Worm (Caenorhabditis elegans) whole organism, L2 larva: ENCODE measurements around the gene F31F7.2.

Experiments used
- C34F6.9 ChIP-seq: fragments of 150-350 bp; optimal IDR thresholded peaks from 2 replicates; lab custom pipeline; 2014; ENCODE audit warnings: missing biosample characterization, missing genetic modification characterization
- F13H6.1 ChIP-seq: sonication (generic microtip); optimal IDR thresholded peaks from 2 replicates; lab custom pipeline; 2016; ENCODE audit warnings: missing genetic modification characterization, missing compliant biosample characterization
- R02D3.7 ChIP-seq: fragments of 150-350 bp; optimal IDR thresholded peaks from 2 replicates; lab custom pipeline; 2014; ENCODE audit warnings: missing biosample characterization, missing genetic modification characterization
- Y55F3AM.14 ChIP-seq: fragments of 200-800 bp; sonication (Bioruptor generic); optimal IDR thresholded peaks from 2 replicates; lab custom pipeline; 2018; ENCODE audit warnings: mild to moderate bottlenecking, missing genetic modification characterization, missing compliant biosample characterization
- alr-1 ChIP-seq: fragments of 150-350 bp; optimal IDR thresholded peaks from 2 replicates; lab custom pipeline; 2014; ENCODE audit warnings: missing biosample characterization, missing genetic modification characterization
- aly-2 ChIP-seq: fragments of 150-350 bp; optimal IDR thresholded peaks from 2 replicates; lab custom pipeline; 2014; ENCODE audit warnings: missing biosample characterization, missing genetic modification characterization
- ama-1 ChIP-seq: fragments of 150-350 bp; optimal IDR thresholded peaks from 2 replicates; lab custom pipeline; 2018; ENCODE audit warnings: inconsistent platforms
- blmp-1 ChIP-seq: sonication (generic microtip); optimal IDR thresholded peaks from 2 replicates; lab custom pipeline; 2017; ENCODE audit warnings: missing genetic modification characterization, mild to moderate bottlenecking, missing compliant biosample characterization, antibody characterized with exemption, moderate library complexity; ENCODE audit not compliant: insufficient read depth
- ceh-16 ChIP-seq: fragments of 150-350 bp; optimal IDR thresholded peaks from 2 replicates; lab custom pipeline; 2014; ENCODE audit warnings: missing biosample characterization, missing genetic modification characterization
- ceh-82 ChIP-seq: fragments of 150-350 bp; optimal IDR thresholded peaks from 2 replicates; lab custom pipeline; 2014; ENCODE audit warnings: missing biosample characterization, missing genetic modification characterization
- crh-2 ChIP-seq: sonication (generic microtip); optimal IDR thresholded peaks from 2 replicates; lab custom pipeline; 2017; ENCODE audit warnings: missing biosample characterization, missing genetic modification characterization
- dmd-4 ChIP-seq: sonication (generic microtip); optimal IDR thresholded peaks from 2 replicates; lab custom pipeline; 2017; ENCODE audit warnings: missing biosample characterization, missing genetic modification characterization
- egl-27 ChIP-seq: sonication (generic microtip); optimal IDR thresholded peaks from 3 replicates; lab custom pipeline; 2017; ENCODE audit warnings: missing biosample characterization, missing genetic modification reagents, missing genetic modification characterization
- elt-1 ChIP-seq: fragments of 150-350 bp; optimal IDR thresholded peaks from 2 replicates; lab custom pipeline; 2014; ENCODE audit warnings: missing biosample characterization, missing genetic modification characterization
- fos-1 ChIP-seq: fragments of 150-350 bp; optimal IDR thresholded peaks from 2 replicates; lab custom pipeline; 2014; ENCODE audit warnings: missing biosample characterization, missing genetic modification characterization
- gmeb-1 ChIP-seq: fragments of 150-350 bp; optimal IDR thresholded peaks from 2 replicates; lab custom pipeline; 2014; ENCODE audit warnings: missing biosample characterization, missing genetic modification characterization
- lin-11 ChIP-seq: fragments of 150-350 bp; sonication (generic microtip); optimal IDR thresholded peaks from 2 replicates; lab custom pipeline; 2014; ENCODE audit warnings: missing biosample characterization, missing genetic modification characterization, inconsistent platforms, mixed read lengths
- lsy-2 ChIP-seq, 2 experiments: fragments of 150-350 bp in 1 of 2; sonication (generic microtip) in 1 of 2; optimal IDR thresholded peaks; 2 replicates each; lab custom pipeline; 2014 to 2017; ENCODE audit warnings: missing biosample characterization in 2 of 2, missing genetic modification characterization in 2 of 2
- mab-5 ChIP-seq: fragments of 150-350 bp; optimal IDR thresholded peaks from 2 replicates; lab custom pipeline; 2014; ENCODE audit warnings: missing biosample characterization, missing genetic modification characterization
- mdl-1 ChIP-seq, 2 experiments: fragments of 150-350 bp in 1 of 2; sonication (generic microtip) in 1 of 2; optimal IDR thresholded peaks; 2 replicates each; lab custom pipeline; 2017; ENCODE audit warnings: missing biosample characterization in 2 of 2, missing genetic modification characterization in 2 of 2
- nhr-10 ChIP-seq: sonication (generic microtip); optimal IDR thresholded peaks from 2 replicates; lab custom pipeline; 2017; ENCODE audit warnings: missing biosample characterization, missing genetic modification characterization
- nhr-11 ChIP-seq: fragments of 150-350 bp; optimal IDR thresholded peaks from 2 replicates; lab custom pipeline; 2014; ENCODE audit warnings: missing biosample characterization, missing genetic modification characterization
- nhr-12 ChIP-seq: fragments of 150-350 bp; optimal IDR thresholded peaks from 2 replicates; lab custom pipeline; 2014; ENCODE audit warnings: missing biosample characterization, missing genetic modification characterization
- nhr-129 ChIP-seq: fragments of 150-350 bp; optimal IDR thresholded peaks from 2 replicates; lab custom pipeline; 2014; ENCODE audit warnings: missing biosample characterization, missing genetic modification characterization
- nhr-21 ChIP-seq: fragments of 150-350 bp; optimal IDR thresholded peaks from 2 replicates; lab custom pipeline; 2014; ENCODE audit warnings: missing biosample characterization, missing genetic modification characterization
- nhr-25 ChIP-seq: fragments of 150-350 bp; sonication (generic microtip); optimal IDR thresholded peaks from 3 replicates; lab custom pipeline; 2014; ENCODE audit warnings: missing biosample characterization, missing genetic modification characterization
- nhr-6 ChIP-seq: fragments of 150-350 bp; optimal IDR thresholded peaks from 2 replicates; lab custom pipeline; 2014; ENCODE audit warnings: missing biosample characterization, missing genetic modification characterization
- nhr-77 ChIP-seq: fragments of 150-350 bp; optimal IDR thresholded peaks from 2 replicates; lab custom pipeline; 2014; ENCODE audit warnings: missing biosample characterization, missing genetic modification characterization
- peb-1 ChIP-seq: fragments of 150-350 bp; optimal IDR thresholded peaks from 2 replicates; lab custom pipeline; 2014; ENCODE audit warnings: missing biosample characterization, missing genetic modification characterization
- sem-4 ChIP-seq: fragments of 150-350 bp; optimal IDR thresholded peaks from 2 replicates; lab custom pipeline; 2014; ENCODE audit warnings: missing biosample characterization, missing genetic modification reagents, missing genetic modification characterization
- sma-3 ChIP-seq: sonication (generic microtip); optimal IDR thresholded peaks from 2 replicates; lab custom pipeline; 2016; ENCODE audit warnings: missing genetic modification reagents, missing genetic modification characterization, missing compliant biosample characterization
- sma-9 ChIP-seq, 2 experiments: fragments of 150-350 bp in 1 of 2; sonication (generic microtip) in 1 of 2; optimal IDR thresholded peaks; 2 replicates each; lab custom pipeline; 2014 to 2016; ENCODE audit warnings: missing genetic modification characterization in 2 of 2, mild to moderate bottlenecking in 1 of 2, missing biosample characterization in 1 of 2, missing compliant biosample characterization in 1 of 2, missing genetic modification reagents in 1 of 2, moderate library complexity in 1 of 2
- snpc-4 ChIP-seq: fragments of 150-350 bp; optimal IDR thresholded peaks from 2 replicates; lab custom pipeline; 2014; ENCODE audit warnings: missing biosample characterization, missing genetic modification characterization
- unc-39 ChIP-seq: fragments of 150-350 bp; optimal IDR thresholded peaks from 2 replicates; lab custom pipeline; 2014; ENCODE audit warnings: missing biosample characterization, missing genetic modification characterization
- unc-55 ChIP-seq: fragments of 150-350 bp; sonication (generic microtip); optimal IDR thresholded peaks from 3 replicates; lab custom pipeline; 2014; ENCODE audit warnings: missing biosample characterization, missing genetic modification reagents, missing genetic modification characterization
- unc-62 ChIP-seq: fragments of 150-350 bp; optimal IDR thresholded peaks from 2 replicates; lab custom pipeline; 2014; ENCODE audit warnings: missing biosample characterization, missing genetic modification reagents, missing genetic modification characterization
- zag-1 ChIP-seq: fragments of 150-350 bp; optimal IDR thresholded peaks from 2 replicates; lab custom pipeline; 2014; ENCODE audit warnings: missing biosample characterization, missing genetic modification characterization
- ztf-1 ChIP-seq: fragments of 200-800 bp; sonication (Bioruptor generic); conservative IDR thresholded peaks from 2 replicates; pipeline ENCODE4 v1.3.6; 2022; ENCODE audit warnings: missing genetic modification characterization, missing compliant biosample characterization
- ztf-11 ChIP-seq: sonication (generic microtip); optimal IDR thresholded peaks from 2 replicates; lab custom pipeline; 2017; ENCODE audit warnings: missing biosample characterization, missing genetic modification characterization
- ztf-4 ChIP-seq: fragments of 150-350 bp; optimal IDR thresholded peaks from 2 replicates; lab custom pipeline; 2014; ENCODE audit warnings: missing biosample characterization, missing genetic modification characterization

F31F7.2 gene

ce11 chrV:6247397-6247796, 23.3 kb upstream of the F31F7.2 start:
- TF ChIP-seq nhr-21 = peak; percentile 97
- peak; percentile 60 for TF ChIP-seq Y55F3AM.14 (GFP tag; lab: Kevin White, UChicago)
- no peak for TF ChIP-seq zag-1
- peak; percentile 50 for TF ChIP-seq gmeb-1 (tag; lab: Kevin White, UChicago)
- peak; percentile 51 for TF ChIP-seq unc-62 (GFP tag; lab: Kevin White, UChicago)
- TF ChIP-seq alr-1 (tag; lab: Kevin White, UChicago) = no peak
- peak in 1 of 2 experiments; percentile 71 for TF ChIP-seq lsy-2 (tag; optimal IDR thresholded peaks at IDR 0.05; lab: Kevin White, UChicago)
- TF ChIP-seq sma-9 (GFP tag; optimal IDR thresholded peaks at IDR 0.05; lab: Kevin White, UChicago) = peak; percentile 99
- TF ChIP-seq sma-9 (tag; optimal IDR thresholded peaks at IDR 0.05; lab: Kevin White, UChicago) = no peak
- no peak for TF ChIP-seq ztf-4 (tag; lab: Kevin White, UChicago)
- TF ChIP-seq sma-3 (GFP tag; lab: Kevin White, UChicago) = peak; percentile 88
- peak; percentile 32 for TF ChIP-seq nhr-6 (tag; lab: Kevin White, UChicago)
- TF ChIP-seq F13H6.1 = peak; percentile 42
- TF ChIP-seq nhr-25 (tag; lab: Kevin White, UChicago) = peak; percentile 86
- no peak for TF ChIP-seq R02D3.7 (tag; lab: Kevin White, UChicago)
- peak; percentile 46 for TF ChIP-seq fos-1 (tag; lab: Kevin White, UChicago)
- TF ChIP-seq mab-5 (tag; lab: Kevin White, UChicago) = peak; percentile 17
- TF ChIP-seq nhr-129 (tag; lab: Kevin White, UChicago) = peak; percentile 33
- no peak for TF ChIP-seq C34F6.9 (tag; lab: Kevin White, UChicago)
- TF ChIP-seq ztf-1 = no peak
- TF ChIP-seq blmp-1 (tag; lab: Kevin White, UChicago) = peak; percentile 86
- no peak for TF ChIP-seq ama-1 (lab: Kevin White, UChicago)
- peak in 1 of 2 experiments; percentile 37 for TF ChIP-seq mdl-1 (tag; optimal IDR thresholded peaks at IDR 0.05; lab: Kevin White, UChicago)
- peak; percentile 55 for TF ChIP-seq crh-2 (tag; lab: Kevin White, UChicago)
- peak; percentile 73 for TF ChIP-seq egl-27 (tag; lab: Kevin White, UChicago)

- no peak for TF ChIP-seq ceh-16 (tag; lab: Kevin White, UChicago)
- peak; percentile 65 for TF ChIP-seq sma-9 (GFP tag; optimal IDR thresholded peaks at IDR 0.05; lab: Kevin White, UChicago)
- TF ChIP-seq sma-9 (tag; optimal IDR thresholded peaks at IDR 0.05; lab: Kevin White, UChicago) = no peak
- TF ChIP-seq sem-4 (tag; lab: Kevin White, UChicago) = no peak
- TF ChIP-seq blmp-1 (tag; lab: Kevin White, UChicago) = peak; percentile 14
- peak; percentile 9 for TF ChIP-seq nhr-129 (tag; lab: Kevin White, UChicago)
- peak; percentile 45 for TF ChIP-seq crh-2 (tag; lab: Kevin White, UChicago)
- TF ChIP-seq gmeb-1 (tag; lab: Kevin White, UChicago) = peak; percentile 41
These were observed 21.9 kb upstream of the F31F7.2 start for ce11 chrV:6248714-6249113.

ce11 chrV:6249135-6249534, 21.5 kb upstream of the F31F7.2 start:
- TF ChIP-seq sma-9 (GFP tag; optimal IDR thresholded peaks at IDR 0.05; lab: Kevin White, UChicago) (peak; percentile 2), sma-9 (tag; optimal IDR thresholded peaks at IDR 0.05; lab: Kevin White, UChicago) (no peak), ceh-16 (tag; lab: Kevin White, UChicago) (peak; percentile 59), nhr-77 (no peak), crh-2 (tag; lab: Kevin White, UChicago) (no peak), lsy-2 (tag; optimal IDR thresholded peaks at IDR 0.05; lab: Kevin White, UChicago) (no peak), nhr-25 (tag; lab: Kevin White, UChicago) (no peak)

- TF ChIP-seq fos-1 (tag; lab: Kevin White, UChicago) (peak; percentile 52), nhr-25 (tag; lab: Kevin White, UChicago) (no peak), sma-9 (GFP tag; optimal IDR thresholded peaks at IDR 0.05; lab: Kevin White, UChicago) (peak; percentile 31), sma-9 (tag; optimal IDR thresholded peaks at IDR 0.05; lab: Kevin White, UChicago) (no peak)
These were observed 19.6 kb upstream of the F31F7.2 start for ce11 chrV:6250959-6251598.

- no peak for TF ChIP-seq nhr-12
- TF ChIP-seq nhr-25 (tag; lab: Kevin White, UChicago) = peak; percentile 47
- TF ChIP-seq R02D3.7 (tag; lab: Kevin White, UChicago) = no peak
- TF ChIP-seq zag-1 = no peak
- no peak for TF ChIP-seq mab-5 (tag; lab: Kevin White, UChicago)
- no peak for TF ChIP-seq nhr-6 (tag; lab: Kevin White, UChicago)
- TF ChIP-seq aly-2 (tag; lab: Kevin White, UChicago) = no peak
- TF ChIP-seq unc-62 (GFP tag; lab: Kevin White, UChicago) = no peak
- no peak for TF ChIP-seq lsy-2 (tag; optimal IDR thresholded peaks at IDR 0.05; lab: Kevin White, UChicago)
- no peak for TF ChIP-seq blmp-1 (tag; lab: Kevin White, UChicago)
- TF ChIP-seq elt-1 (tag; lab: Kevin White, UChicago) = peak; percentile 95
- peak; percentile 92 for TF ChIP-seq sma-9 (GFP tag; optimal IDR thresholded peaks at IDR 0.05; lab: Kevin White, UChicago)
- TF ChIP-seq sma-9 (tag; optimal IDR thresholded peaks at IDR 0.05; lab: Kevin White, UChicago) = no peak
- no peak for TF ChIP-seq peb-1 (tag; lab: Kevin White, UChicago)
- TF ChIP-seq lin-11 (tag; lab: Kevin White, UChicago) = no peak
- no peak for TF ChIP-seq unc-39 (tag; lab: Kevin White, UChicago)
- TF ChIP-seq crh-2 (tag; lab: Kevin White, UChicago) = no peak
- TF ChIP-seq ztf-11 = no peak
- TF ChIP-seq ama-1 (lab: Kevin White, UChicago) = no peak
- TF ChIP-seq unc-55 (GFP tag; lab: Kevin White, UChicago) = no peak
- TF ChIP-seq nhr-10 = no peak
- no peak for TF ChIP-seq dmd-4 (tag; lab: Kevin White, UChicago)
- no peak for TF ChIP-seq ceh-82 (tag; lab: Kevin White, UChicago)
- no peak for TF ChIP-seq nhr-77
- TF ChIP-seq nhr-11 (tag; lab: Kevin White, UChicago) = no peak
- no peak for TF ChIP-seq snpc-4 (tag; lab: Kevin White, UChicago)
These were observed 16.7 kb upstream of the F31F7.2 start for ce11 chrV:6253936-6254335.
